Worm (Caenorhabditis elegans) whole organism, young adult: Measurements from ENCODE around the gene T28F3.11.
"Not testable (repeated sequence)": the region's sequence is repeated elsewhere in the genome, so short reads cannot be mapped to it uniquely, and the experiment has no call there.

ENCODE experiments used
- B0019.2 ChIP-seq: fragments of 200-800 bp; sonication (Bioruptor generic); conservative IDR thresholded peaks from 2 replicates; pipeline ENCODE4 v1.3.6; 2022; ENCODE audit warnings: missing genetic modification reagents, missing genetic modification characterization, missing compliant biosample characterization
- B0035.1 ChIP-seq: sonication (generic microtip); optimal IDR thresholded peaks from 2 replicates; lab custom pipeline; 2016; ENCODE audit warnings: missing genetic modification characterization, mild to moderate bottlenecking, missing compliant biosample characterization, missing genotype, missing genetic modification reagents
- B0336.3 ChIP-seq: fragments of 200-800 bp; sonication (Bioruptor generic); IDR thresholded peaks from 2 replicates; pipeline ENCODE4 v1.3.6; 2022; ENCODE audit warnings: missing genetic modification characterization, missing compliant biosample characterization
- C17E4.6 ChIP-seq: fragments of 200-800 bp; sonication (Bioruptor generic); IDR thresholded peaks from 2 replicates; pipeline ENCODE4 v1.3.6; 2022; ENCODE audit warnings: missing genetic modification reagents, missing genetic modification characterization, missing compliant biosample characterization
- F10E7.11 ChIP-seq: sonication (generic microtip); optimal IDR thresholded peaks from 2 replicates; lab custom pipeline; 2017; ENCODE audit warnings: mild to moderate bottlenecking, missing genetic modification characterization, moderate library complexity, missing compliant biosample characterization
- F33H1.4 ChIP-seq: fragments of 200-800 bp; sonication (Bioruptor generic); IDR thresholded peaks from 2 replicates; pipeline ENCODE4 v1.3.6; 2022; ENCODE audit warnings: missing genetic modification reagents, missing genetic modification characterization, missing compliant biosample characterization
- F37B4.10 ChIP-seq: fragments of 200-800 bp; sonication (Bioruptor generic); IDR thresholded peaks from 2 replicates; pipeline ENCODE4 v1.3.6; 2022; ENCODE audit warnings: missing genetic modification characterization, missing compliant biosample characterization
- F57A8.1 ChIP-seq: fragments of 200-800 bp; sonication (Bioruptor generic); optimal IDR thresholded peaks from 2 replicates; lab custom pipeline; 2018; ENCODE audit warnings: mild to moderate bottlenecking, missing genetic modification characterization, moderate library complexity, missing compliant biosample characterization
- Y79H2A.3 ChIP-seq: fragments of 200-800 bp; sonication (Bioruptor generic); conservative IDR thresholded peaks from 2 replicates; pipeline ENCODE4 v1.3.6; 2022; ENCODE audit warnings: missing genetic modification reagents, missing genetic modification characterization, missing compliant biosample characterization
- aptf-2 ChIP-seq: fragments of 200-800 bp; sonication (Bioruptor generic); conservative IDR thresholded peaks from 2 replicates; pipeline ENCODE4 v1.3.6; 2022; ENCODE audit warnings: missing genetic modification reagents, missing genetic modification characterization, missing compliant biosample characterization
- athp-1 ChIP-seq: sonication (generic microtip); optimal IDR thresholded peaks from 2 replicates; lab custom pipeline; 2017; ENCODE audit warnings: mild to moderate bottlenecking, missing genetic modification characterization, missing compliant biosample characterization
- attf-5 ChIP-seq: fragments of 200-800 bp; sonication (Bioruptor generic); optimal IDR thresholded peaks from 2 replicates; lab custom pipeline; 2018; ENCODE audit warnings: mild to moderate bottlenecking, missing genetic modification characterization, missing compliant biosample characterization
- bed-1 ChIP-seq: fragments of 200-800 bp; sonication (Bioruptor generic); IDR thresholded peaks from 2 replicates; pipeline ENCODE4 v1.3.6; 2022; ENCODE audit warnings: missing genetic modification reagents, missing genetic modification characterization, missing compliant biosample characterization
- bed-2 ChIP-seq: fragments of 200-800 bp; sonication (Bioruptor generic); IDR thresholded peaks from 2 replicates; pipeline ENCODE4 v1.3.6; 2022; ENCODE audit warnings: missing genetic modification reagents, missing genetic modification characterization, missing compliant biosample characterization
- cebp-1 ChIP-seq, 2 experiments: fragments of 200-800 bp in 1 of 2; sonication (Bioruptor generic) in 1 of 2; sonication (generic microtip) in 1 of 2; IDR thresholded peaks in 1 of 2; optimal IDR thresholded peaks in 1 of 2; 2 replicates each; pipeline versions ENCODE4 v1.3.6 to Lab custom; 2017 to 2022; ENCODE audit warnings: missing compliant biosample characterization in 2 of 2, missing genetic modification characterization in 2 of 2, mild to moderate bottlenecking in 1 of 2, missing genetic modification reagents in 1 of 2, moderate library complexity in 1 of 2
- cebp-2 ChIP-seq: fragments of 200-800 bp; sonication (Bioruptor generic); IDR thresholded peaks from 2 replicates; pipeline ENCODE4 v1.3.6; 2022; ENCODE audit warnings: missing genetic modification characterization, missing compliant biosample characterization
- ceh-79 ChIP-seq: sonication (generic microtip); optimal IDR thresholded peaks from 2 replicates; lab custom pipeline; 2017; ENCODE audit warnings: mild to moderate bottlenecking, missing genetic modification characterization, missing compliant biosample characterization
- chd-7 ChIP-seq: sonication (generic microtip); optimal IDR thresholded peaks from 2 replicates; lab custom pipeline; 2016; ENCODE audit warnings: mild to moderate bottlenecking, missing genetic modification characterization, moderate library complexity, missing compliant biosample characterization
- die-1 ChIP-seq: sonication (generic microtip); optimal IDR thresholded peaks from 2 replicates; lab custom pipeline; 2016; ENCODE audit warnings: missing genotype, mild to moderate bottlenecking, missing genetic modification characterization, missing compliant biosample characterization
- dpl-1 ChIP-seq: fragments of 150-350 bp; optimal IDR thresholded peaks from 2 replicates; lab custom pipeline; 2014; ENCODE audit warnings: missing biosample characterization, missing genetic modification reagents, missing genetic modification characterization
- efl-1 ChIP-seq: fragments of 150-350 bp; optimal IDR thresholded peaks from 2 replicates; lab custom pipeline; 2014; ENCODE audit warnings: missing biosample characterization, missing genetic modification reagents, missing genetic modification characterization
- egl-18 ChIP-seq: fragments of 200-800 bp; sonication (Bioruptor generic); IDR thresholded peaks from 2 replicates; pipeline ENCODE4 v1.3.6; 2022; ENCODE audit warnings: missing genetic modification reagents, missing genetic modification characterization, missing compliant biosample characterization
- egrh-3 ChIP-seq: fragments of 200-800 bp; sonication (Bioruptor generic); IDR thresholded peaks from 2 replicates; pipeline ENCODE4 v1.3.6; 2022; ENCODE audit warnings: missing genetic modification reagents, missing genetic modification characterization, missing compliant biosample characterization
- madf-8 ChIP-seq: fragments of 200-800 bp; sonication (Bioruptor generic); conservative IDR thresholded peaks from 2 replicates; pipeline ENCODE4 v1.3.6; 2022; ENCODE audit warnings: missing genetic modification reagents, missing genetic modification characterization, missing compliant biosample characterization
- mcd-1 ChIP-seq: fragments of 200-800 bp; sonication (Bioruptor generic); IDR thresholded peaks from 2 replicates; pipeline ENCODE4 v1.3.6; 2022; ENCODE audit warnings: missing genetic modification reagents, missing genetic modification characterization, missing compliant biosample characterization
- mes-4 ChIP-seq: sonication (generic microtip); optimal IDR thresholded peaks from 2 replicates; lab custom pipeline; 2016; ENCODE audit warnings: missing genotype, missing genetic modification characterization, missing compliant biosample characterization
- mxl-1 ChIP-seq: sonication (generic microtip); optimal IDR thresholded peaks from 2 replicates; lab custom pipeline; 2016; ENCODE audit warnings: missing genetic modification characterization, missing compliant biosample characterization
- nfya-1 ChIP-seq: sonication (generic microtip); optimal IDR thresholded peaks from 2 replicates; lab custom pipeline; 2017; ENCODE audit warnings: antibody characterized with exemption, missing compliant biosample characterization, missing genetic modification characterization, borderline replicate concordance; ENCODE audit not compliant: insufficient read depth
- nfya-2 ChIP-seq: fragments of 200-800 bp; sonication (Bioruptor generic); IDR thresholded peaks from 2 replicates; pipeline ENCODE4 v1.3.6; 2022; ENCODE audit warnings: missing genetic modification reagents, missing genetic modification characterization, missing compliant biosample characterization
- nhr-179 ChIP-seq: sonication (generic microtip); optimal IDR thresholded peaks from 2 replicates; lab custom pipeline; 2016; ENCODE audit warnings: mild to moderate bottlenecking, missing genetic modification characterization, missing compliant biosample characterization
- nhr-27 ChIP-seq: fragments of 200-800 bp; sonication (Bioruptor generic); optimal IDR thresholded peaks from 2 replicates; lab custom pipeline; 2018; ENCODE audit warnings: mild to moderate bottlenecking, missing genetic modification characterization, moderate library complexity, missing compliant biosample characterization
- nhr-80 ChIP-seq: sonication (generic microtip); optimal IDR thresholded peaks from 2 replicates; lab custom pipeline; 2016; ENCODE audit warnings: missing genetic modification characterization, missing compliant biosample characterization
- rcor-1 ChIP-seq: fragments of 200-800 bp; sonication (Bioruptor generic); IDR thresholded peaks from 2 replicates; pipeline ENCODE4 v1.3.6; 2022; ENCODE audit warnings: missing genetic modification reagents, missing genetic modification characterization, missing compliant biosample characterization
- sdz-38 ChIP-seq: sonication (generic microtip); optimal IDR thresholded peaks from 2 replicates; lab custom pipeline; 2016; ENCODE audit warnings: missing genotype, missing genetic modification characterization, missing compliant biosample characterization
- sea-2 ChIP-seq: fragments of 200-800 bp; sonication (Bioruptor generic); IDR thresholded peaks from 2 replicates; pipeline ENCODE4 v1.3.6; 2022; ENCODE audit warnings: missing genetic modification characterization, missing compliant biosample characterization
- tlf-1 ChIP-seq: fragments of 200-800 bp; sonication (Bioruptor generic); optimal IDR thresholded peaks from 2 replicates; lab custom pipeline; 2018; ENCODE audit warnings: mild to moderate bottlenecking, missing genetic modification characterization, missing compliant biosample characterization
- unc-130 ChIP-seq: sonication (generic microtip); optimal IDR thresholded peaks from 2 replicates; lab custom pipeline; 2016; ENCODE audit warnings: missing genetic modification reagents, missing genetic modification characterization, missing compliant biosample characterization
- ztf-25 ChIP-seq: fragments of 200-800 bp; sonication (Bioruptor generic); IDR thresholded peaks from 2 replicates; pipeline ENCODE4 v1.3.6; 2022; ENCODE audit warnings: missing genetic modification reagents, missing genetic modification characterization, missing compliant biosample characterization
- ztf-26 ChIP-seq: sonication (generic microtip); optimal IDR thresholded peaks from 2 replicates; lab custom pipeline; 2017; ENCODE audit warnings: missing genetic modification characterization, missing compliant biosample characterization

T28F3.11 gene

ce11 chrIV:17311842-17312241, 20.4 kb upstream of the T28F3.11 start, which contains the start of gene snf-9:
Gene snf-9 (plus strand): TSS chrIV:17312142.
- TF ChIP-seq nhr-27 (no peak), ceh-79 (no peak), bed-2 (GFP tag; lab: Robert Waterston, UW) (no peak), aptf-2 (GFP tag; lab: Robert Waterston, UW) (no peak), egl-18 (GFP tag; lab: Robert Waterston, UW) (no peak), B0336.3 (GFP tag; lab: Robert Waterston, UW) (no peak), sea-2 (GFP tag; lab: Robert Waterston, UW) (no peak), Y79H2A.3 (GFP tag; lab: Robert Waterston, UW) (no peak), F57A8.1 (GFP tag; lab: Kevin White, UChicago) (no peak)

- TF ChIP-seq dpl-1 (GFP tag; lab: Kevin White, UChicago) (no peak), nhr-179 (tag; lab: Kevin White, UChicago) (no peak), F37B4.10 (no peak), mcd-1 (GFP tag; lab: Robert Waterston, UW) (no peak), attf-5 (GFP tag; lab: Kevin White, UChicago) (no peak), mes-4 (tag; lab: Kevin White, UChicago) (no peak), sdz-38 (tag; lab: Kevin White, UChicago) (no peak), rcor-1 (GFP tag; lab: Robert Waterston, UW) (no peak), cebp-2 (GFP tag; lab: Robert Waterston, UW) (no peak), die-1 (tag; lab: Kevin White, UChicago) (no peak), F57A8.1 (GFP tag; lab: Kevin White, UChicago) (no peak), egrh-3 (GFP tag; lab: Robert Waterston, UW) (no peak), cebp-1 (GFP tag; IDR thresholded peaks at IDR 0.05; lab: Robert Waterston, UW) (no peak), cebp-1 (tag; optimal IDR thresholded peaks at IDR 0.05; lab: Kevin White, UChicago) (no peak), unc-130 (GFP tag; lab: Kevin White, UChicago) (no peak), B0336.3 (GFP tag; lab: Robert Waterston, UW) (no peak), egl-18 (GFP tag; lab: Robert Waterston, UW) (no peak), C17E4.6 (GFP tag; lab: Robert Waterston, UW) (no peak), nfya-2 (GFP tag; lab: Robert Waterston, UW) (no peak), ztf-26 (tag; lab: Kevin White, UChicago) (no peak)
Observed at ce11 chrIV:17308211-17308610, 16.7 kb upstream of the T28F3.11 start, which contains the start of gene T28F3.9. Gene T28F3.9 (plus strand): TSS chrIV:17308511.

ce11 chrIV:17307223-17307622, 15.7 kb upstream of the T28F3.11 start, which contains the start of gene T28F3.8:
Gene T28F3.8 (minus strand): TSS chrIV:17307323.
- TF ChIP-seq madf-8 (GFP tag; lab: Robert Waterston, UW); Y79H2A.3 (GFP tag; lab: Robert Waterston, UW); B0035.1 (tag; lab: Kevin White, UChicago): not testable (repeated sequence)

ce11 chrIV:17301933-17302332, 10.5 kb upstream of the T28F3.11 start, which contains the start of gene ifta-2:
Gene ifta-2 (minus strand): TSS chrIV:17302033.
- TF ChIP-seq F10E7.11 (tag; lab: Kevin White, UChicago) (no peak), bed-1 (no peak), B0019.2 (GFP tag; lab: Robert Waterston, UW) (no peak), C17E4.6 (GFP tag; lab: Robert Waterston, UW) (no peak), F33H1.4 (GFP tag; lab: Robert Waterston, UW) (no peak), mxl-1 (tag; lab: Kevin White, UChicago) (no peak), nfya-1 (tag; lab: Kevin White, UChicago) (no peak), chd-7 (no peak), sea-2 (GFP tag; lab: Robert Waterston, UW) (no peak), nhr-80 (tag; lab: Kevin White, UChicago) (no peak), ztf-25 (GFP tag; lab: Robert Waterston, UW) (no peak), efl-1 (no peak), athp-1 (tag; lab: Kevin White, UChicago) (no peak), tlf-1 (GFP tag; lab: Kevin White, UChicago) (no peak)
- TF ChIP-seq, all 124 proteins: peak for 0
